Fruit fly (Drosophila melanogaster) Kc167 (cell line): ENCODE data around the gene Bicra.

Source experiments
- Myc ChIP-seq: fragments of >200 bp; optimal IDR thresholded peaks from 2 replicates; lab custom pipeline; 2017; ENCODE audit warnings: missing external identifiers
- Sin3A ChIP-seq: fragments of >200 bp; optimal IDR thresholded peaks from 2 replicates; lab custom pipeline; 2018; ENCODE audit warnings: missing external identifiers
- h ChIP-seq: fragments of >200 bp; optimal IDR thresholded peaks from 3 replicates; lab custom pipeline; 2018; ENCODE audit warnings: missing external identifiers
- insv ChIP-seq: fragments of >200 bp; optimal IDR thresholded peaks from 3 replicates; lab custom pipeline; 2018; ENCODE audit warnings: missing external identifiers
- psq ChIP-seq: fragments of >200 bp; optimal IDR thresholded peaks from 2 replicates; lab custom pipeline; 2017; ENCODE audit warnings: missing external identifiers
- ttk ChIP-seq: sonication (Bioruptor generic); optimal IDR thresholded peaks from 2 replicates; lab custom pipeline; 2017; ENCODE audit warnings: missing external identifiers

The Bicra gene

DNA sequence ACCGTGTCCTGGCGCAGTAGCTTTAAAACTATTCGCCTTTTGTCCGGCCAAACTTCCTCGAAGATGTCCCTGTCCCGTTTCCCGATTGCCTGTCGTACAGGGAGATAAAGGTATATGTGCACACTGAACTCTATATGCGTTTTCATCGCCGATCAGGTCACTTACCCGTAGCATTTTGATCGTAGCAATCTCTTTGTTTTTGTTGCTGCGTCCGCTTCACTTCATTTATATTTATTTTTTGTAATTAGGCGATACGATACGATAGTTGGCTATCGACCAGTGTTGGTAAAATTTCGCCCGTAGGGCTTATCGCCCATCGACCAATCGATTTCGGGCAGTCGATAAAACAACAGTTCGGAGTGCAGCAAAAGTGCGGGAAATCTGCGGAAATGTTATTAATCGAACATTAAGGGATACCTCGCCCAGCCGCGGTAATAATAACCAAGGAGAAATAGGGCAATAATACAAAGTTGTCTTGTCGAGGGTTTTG, at the start of gene Bicra, which contains the start of gene Cul5:
Gene Bicra, plus strand, starts transcription at position 324 of the 490 bp plus-strand sequence.
Gene Cul5, minus strand, starts transcription at position 259 of the 490 bp plus-strand sequence.
- TF ChIP-seq psq (lab: Kevin White, UChicago) (no peak), h (lab: Kevin White, UChicago) (no peak), insv (lab: Kevin White, UChicago) (no peak), Sin3A (lab: Kevin White, UChicago) (no peak), Myc (lab: Kevin White, UChicago) (no peak), ttk (no peak)

DNA sequence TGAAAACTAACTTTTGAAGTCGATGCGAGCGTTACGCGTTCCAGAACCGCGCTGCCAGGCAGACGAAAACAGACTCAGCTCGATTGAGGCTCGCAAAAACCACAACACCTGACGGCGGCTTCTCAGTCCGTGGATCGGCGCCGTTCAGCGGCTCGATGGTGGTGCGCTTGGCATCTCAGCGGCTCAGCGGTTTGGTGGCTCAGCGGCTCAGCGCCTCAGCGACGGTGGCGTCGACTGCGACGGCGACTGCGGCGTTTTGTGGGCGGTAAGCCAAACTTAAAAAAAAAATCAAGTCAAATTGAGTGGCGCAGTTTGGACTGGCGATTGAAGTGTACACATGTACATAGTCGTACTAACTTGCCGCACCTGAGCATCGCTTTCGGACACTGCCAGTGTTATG, 42.5 kb upstream of the Bicra start, which contains the start of gene wat:
Gene wat, minus strand, starts transcription at position 41 of the 400 bp plus-strand sequence.
- TF ChIP-seq ttk (no peak), insv (lab: Kevin White, UChicago) (no peak), h (lab: Kevin White, UChicago) (no peak), psq (lab: Kevin White, UChicago) (no peak), Sin3A (lab: Kevin White, UChicago) (no peak), Myc (lab: Kevin White, UChicago) (no peak)

DNA sequence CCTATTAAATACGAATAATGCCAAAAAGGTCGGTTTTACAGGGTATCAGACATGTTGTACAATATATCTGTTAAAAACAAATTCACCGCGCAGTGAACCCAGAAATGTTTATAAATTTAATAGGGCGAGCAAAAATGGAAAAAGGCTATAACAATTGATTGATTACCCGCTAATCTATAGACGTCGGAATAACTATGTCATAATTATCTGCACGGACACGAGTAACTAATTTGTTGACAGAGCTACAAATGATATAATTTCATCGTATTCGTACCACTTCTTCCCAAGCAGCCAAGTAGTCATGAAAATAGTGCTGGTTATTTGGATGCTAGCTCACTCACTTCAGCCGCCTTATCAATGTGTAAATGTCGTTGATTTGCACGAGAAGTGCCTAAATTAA, 38.2 kb upstream of the Bicra start, which contains the start of gene CG14518:
Gene CG14518, plus strand, starts transcription at position 301 of the 400 bp plus-strand sequence.
- TF ChIP-seq Sin3A (lab: Kevin White, UChicago) (no peak), Myc (lab: Kevin White, UChicago) (no peak), psq (lab: Kevin White, UChicago) (no peak), insv (lab: Kevin White, UChicago) (no peak), ttk (no peak), h (lab: Kevin White, UChicago) (no peak)

DNA sequence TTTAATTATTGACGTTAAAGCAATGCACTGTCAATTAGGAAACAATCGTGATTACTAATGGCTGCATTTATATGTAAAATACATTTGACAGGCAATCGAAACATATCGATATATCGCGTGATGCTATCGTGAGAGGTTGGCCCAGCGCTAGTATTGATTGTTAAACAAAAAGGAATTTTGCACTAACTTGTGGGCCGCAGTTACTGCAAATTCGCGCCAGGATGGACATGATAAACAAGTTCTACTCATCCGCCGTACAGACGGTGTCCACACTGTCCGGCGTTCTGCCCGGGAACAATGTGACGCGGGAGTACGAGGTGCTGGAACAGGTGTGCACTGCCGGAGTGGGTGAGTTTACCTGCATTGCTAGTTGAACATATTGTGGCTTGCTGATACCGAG, 35.7 kb upstream of the Bicra start, which contains the start of the genes eIF4E6 and CG1951:
Gene eIF4E6, minus strand, starts transcription at position 53 of the 400 bp plus-strand sequence.
Gene CG1951, plus strand, starts transcription at position 115 of the 400 bp plus-strand sequence.
- no peak for TF ChIP-seq Myc (lab: Kevin White, UChicago)
- TF ChIP-seq Sin3A (lab: Kevin White, UChicago), result no peak
- TF ChIP-seq h (lab: Kevin White, UChicago), result no peak
- no peak for TF ChIP-seq psq (lab: Kevin White, UChicago)
- no peak for TF ChIP-seq insv (lab: Kevin White, UChicago)
- TF ChIP-seq ttk, result no peak

DNA sequence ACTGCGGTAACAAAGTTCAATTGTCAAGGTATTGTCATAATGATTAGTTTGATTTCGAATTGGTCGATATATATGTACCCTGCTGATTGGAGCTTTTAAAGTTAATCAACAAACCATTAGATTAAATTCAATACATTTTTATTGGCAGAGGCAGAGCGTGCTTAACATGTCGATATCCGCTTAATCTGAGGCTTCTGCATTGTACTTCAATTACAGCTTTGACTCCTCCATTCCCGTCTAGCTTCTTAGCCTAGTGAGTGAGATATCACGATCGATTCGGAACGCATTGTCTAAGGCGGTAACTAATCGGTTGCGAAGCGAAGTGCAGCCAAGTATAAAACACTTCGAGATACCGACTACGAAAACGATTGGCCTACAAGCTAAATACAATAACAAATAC, 30.3 kb upstream of the Bicra start, which contains the start of gene Ssl2:
Gene Ssl2, minus strand, starts transcription at position 101 of the 400 bp plus-strand sequence.
- TF ChIP-seq ttk (no peak), insv (lab: Kevin White, UChicago) (no peak), h (lab: Kevin White, UChicago) (no peak), psq (lab: Kevin White, UChicago) (no peak), Myc (lab: Kevin White, UChicago) (no peak), Sin3A (lab: Kevin White, UChicago) (no peak)

DNA sequence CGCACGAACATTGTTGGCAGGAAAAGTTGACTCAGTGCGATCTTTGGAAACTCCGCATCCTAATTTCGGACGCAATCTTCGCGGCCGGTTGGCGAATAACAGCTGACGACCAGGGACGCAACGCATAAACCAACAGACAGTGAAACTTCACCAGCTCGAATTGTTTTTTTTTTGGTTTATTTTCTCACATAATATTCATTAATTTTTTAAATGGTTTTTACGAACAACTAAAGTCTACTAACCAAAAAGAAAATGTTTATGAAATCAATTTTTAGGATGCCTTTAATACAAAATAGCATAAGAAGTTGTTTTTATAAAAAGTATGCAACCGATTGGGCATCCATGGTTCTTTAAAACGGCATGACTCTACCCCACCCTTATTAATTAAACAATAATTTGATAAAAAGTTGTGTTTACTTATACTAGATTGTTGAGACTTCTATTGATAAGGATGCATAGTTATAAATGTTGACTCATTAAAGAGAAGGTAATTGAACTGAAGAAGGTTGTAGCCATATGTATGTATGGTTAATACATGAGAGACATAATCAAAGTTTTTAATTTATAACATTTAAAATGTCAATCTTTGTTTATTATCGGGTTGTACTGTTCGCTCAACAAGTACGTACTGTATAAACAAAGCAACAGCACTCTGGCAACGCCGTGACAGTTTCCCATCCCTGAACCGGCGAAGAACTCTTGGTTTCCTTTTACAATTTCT, 28.8 kb upstream of the Bicra start, which contains the start of the genes beta4GalNAcTB and Cpsf100:
Gene beta4GalNAcTB, minus strand, starts transcription at position 100 of the 721 bp plus-strand sequence.
Gene Cpsf100, plus strand, starts transcription at position 665 of the 721 bp plus-strand sequence.
- TF ChIP-seq Sin3A (lab: Kevin White, UChicago) (no peak), ttk (no peak), insv (lab: Kevin White, UChicago) (no peak), h (lab: Kevin White, UChicago) (no peak), Myc (lab: Kevin White, UChicago) (no peak), psq (lab: Kevin White, UChicago) (no peak)

DNA sequence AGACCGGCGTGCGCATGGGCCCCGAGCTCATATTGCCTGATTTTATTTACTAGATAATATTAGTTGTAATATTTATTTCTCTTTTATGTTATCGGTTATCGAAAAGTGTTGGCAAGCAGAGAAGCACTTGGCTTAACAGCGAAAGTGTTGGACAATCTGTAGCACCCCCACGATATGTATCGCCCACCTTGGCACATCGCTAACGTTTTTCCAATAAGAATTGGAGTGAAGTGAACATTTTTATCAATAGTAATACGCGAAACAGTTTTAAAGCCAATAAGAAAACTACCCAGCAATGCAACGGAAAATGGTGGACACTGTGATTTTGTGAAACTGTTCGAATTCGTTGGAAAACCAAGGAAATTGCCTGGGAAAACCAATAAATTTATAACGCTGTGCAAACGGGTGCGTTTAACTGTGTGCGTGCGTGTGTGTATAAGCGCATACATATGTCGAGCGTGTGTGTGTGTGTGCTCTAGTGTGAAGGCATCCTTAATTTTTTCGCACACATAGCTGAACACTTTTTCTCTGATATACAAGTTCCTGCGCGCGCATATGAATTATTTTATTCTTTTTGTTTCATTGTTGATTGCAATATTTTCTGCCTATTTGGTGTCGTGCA, 23.8 kb upstream of the Bicra start, which contains the start of the genes Slu7 and Pkc98E:
Gene Slu7, minus strand, starts transcription at position 112 of the 622 bp plus-strand sequence.
Gene Pkc98E, plus strand, starts transcription at position 197 of the 622 bp plus-strand sequence.
- TF ChIP-seq insv (lab: Kevin White, UChicago) (peak; percentile 69), ttk (no peak)

DNA sequence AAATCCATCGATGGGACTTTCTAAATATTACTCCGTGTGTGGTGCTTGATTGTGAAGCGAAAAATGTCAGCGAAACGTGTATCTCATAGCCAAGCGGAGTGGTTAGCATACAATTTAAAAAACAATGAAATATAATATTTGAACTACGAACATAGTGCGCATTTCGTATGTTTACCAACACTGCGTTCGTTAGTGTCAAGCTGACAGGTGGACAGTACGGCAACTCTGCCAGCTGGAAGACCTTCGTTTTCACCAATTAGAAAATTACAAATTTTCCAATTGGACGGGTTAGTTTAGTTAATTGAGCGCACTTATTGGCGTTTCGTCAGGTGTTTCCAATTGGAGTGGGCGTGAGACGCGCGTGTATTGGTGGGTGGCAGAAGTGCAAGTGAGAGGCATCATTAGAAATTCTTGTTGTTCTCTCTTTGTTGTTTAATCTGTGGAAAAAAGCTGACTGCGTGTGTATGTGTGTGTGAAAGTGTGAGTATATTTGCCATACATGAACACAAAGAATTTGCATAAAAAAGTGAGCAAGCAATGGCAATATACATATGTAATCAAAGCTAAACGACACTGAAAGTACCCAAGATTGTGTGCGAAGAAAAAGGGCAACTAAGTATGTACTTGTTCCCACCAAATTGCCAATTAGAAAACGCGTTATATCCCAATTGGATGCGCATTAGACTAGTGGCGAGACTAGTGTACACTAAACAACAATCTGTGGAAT, 23.0 kb upstream of the Bicra start:
- no peak for TF ChIP-seq psq (lab: Kevin White, UChicago)
- TF ChIP-seq ttk, result no peak

DNA sequence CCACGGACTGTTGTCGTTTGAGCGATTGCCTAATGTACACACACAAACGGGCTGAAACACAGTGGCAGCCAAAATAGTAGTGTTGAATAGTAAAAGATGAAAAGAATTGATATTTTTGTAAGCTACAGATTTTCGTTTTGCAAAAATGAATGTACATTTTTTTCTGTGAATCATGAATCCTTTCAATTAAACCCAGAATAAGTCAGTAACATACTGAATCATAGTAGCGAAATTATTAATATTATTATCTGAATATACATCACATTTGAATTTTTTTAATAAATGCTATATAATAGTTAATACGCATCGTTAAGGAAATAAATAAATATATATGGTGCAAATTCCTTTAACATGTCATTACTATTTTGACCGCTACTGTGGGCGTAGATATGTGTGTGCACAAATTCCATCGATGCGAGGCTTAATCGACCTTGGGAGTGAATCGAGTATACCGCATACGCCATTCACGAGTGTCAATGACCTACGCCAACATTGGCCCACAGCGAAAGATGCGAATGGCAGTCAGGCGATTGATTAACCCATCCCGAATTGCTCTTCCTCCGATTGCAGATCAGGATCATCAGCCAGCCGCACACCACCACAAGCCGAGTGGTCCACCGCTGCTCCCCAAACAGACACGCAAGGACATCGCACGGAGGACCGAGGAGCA, 22.2 kb upstream of the Bicra start:
- TF ChIP-seq Myc (lab: Kevin White, UChicago) (no peak), h (lab: Kevin White, UChicago) (no peak), insv (lab: Kevin White, UChicago) (no peak)

DNA sequence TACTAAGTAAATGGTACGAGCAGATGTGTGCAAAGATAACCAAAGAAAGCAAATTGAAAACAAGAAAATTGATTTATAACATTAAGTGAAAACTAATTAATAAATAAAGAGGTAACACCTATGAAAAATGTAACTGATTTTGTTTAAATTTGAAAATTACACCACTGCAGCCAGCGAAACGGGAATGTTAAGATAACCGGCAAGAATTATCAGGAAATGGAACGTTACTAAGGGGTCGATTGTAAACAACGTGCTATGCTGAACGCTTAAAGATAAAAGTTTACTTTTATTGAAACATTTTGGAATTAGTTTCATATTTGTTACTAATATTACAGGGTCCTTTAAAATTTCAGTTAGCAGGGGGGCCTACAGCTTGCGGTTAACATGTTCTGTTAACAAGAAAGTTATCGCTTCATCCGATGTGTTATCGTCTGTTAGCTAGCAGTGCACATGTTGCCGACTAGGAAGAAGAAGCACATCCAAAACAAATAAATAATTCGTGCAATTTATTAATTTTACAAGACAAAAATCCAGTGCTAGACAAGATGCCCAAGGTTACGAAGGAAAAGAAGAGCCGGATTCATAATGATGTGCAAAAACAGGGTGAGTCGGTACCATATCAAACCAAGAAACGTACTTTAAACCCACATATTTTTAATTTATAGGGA, 13.7 kb upstream of the Bicra start, which contains the start of gene CG11837:
Gene CG11837, plus strand, starts transcription at position 439 of the 668 bp plus-strand sequence.
- no peak for TF ChIP-seq Myc (lab: Kevin White, UChicago)
- TF ChIP-seq insv (lab: Kevin White, UChicago), result no peak
- TF ChIP-seq h (lab: Kevin White, UChicago), result no peak
- no peak for TF ChIP-seq Sin3A (lab: Kevin White, UChicago)
- TF ChIP-seq psq (lab: Kevin White, UChicago), result no peak
- TF ChIP-seq ttk, result no peak
